Fruit fly (Drosophila melanogaster) whole organism, embryonic: Measurements from ENCODE around the gene CG32073.

ENCODE experiments used
- Asciz ChIP-seq: fragments of 200-800 bp; sonication (Bioruptor generic); optimal IDR thresholded peaks from 2 replicates; lab custom pipeline; 2017; ENCODE audit warnings: missing biosample characterization, mild to moderate bottlenecking, missing genetic modification characterization, missing genetic modification reagents
- BtbVII ChIP-seq: fragments of 200-800 bp; sonication (Bioruptor generic); optimal IDR thresholded peaks from 3 replicates; lab custom pipeline; 2017; ENCODE audit warnings: missing biosample characterization, mild to moderate bottlenecking, missing genetic modification characterization
- CG10209 ChIP-seq: fragments of 200-800 bp; sonication (Bioruptor generic); optimal IDR thresholded peaks from 3 replicates; lab custom pipeline; 2017; ENCODE audit warnings: missing biosample characterization, mild to moderate bottlenecking, missing genetic modification characterization, missing genetic modification reagents
- CG10543 ChIP-seq: fragments of 200-800 bp; sonication (Bioruptor generic); optimal IDR thresholded peaks from 3 replicates; lab custom pipeline; 2017; ENCODE audit warnings: missing biosample characterization, mild to moderate bottlenecking, missing genetic modification characterization, moderate library complexity
- CG12219 ChIP-seq: fragments of 200-800 bp; sonication (Bioruptor generic); optimal IDR thresholded peaks from 3 replicates; lab custom pipeline; 2018; ENCODE audit warnings: missing biosample characterization, mild to moderate bottlenecking, missing genetic modification characterization
- CG12744 ChIP-seq: fragments of 200-800 bp; sonication (Bioruptor generic); optimal IDR thresholded peaks from 2 replicates; lab custom pipeline; 2016; ENCODE audit warnings: missing biosample characterization, missing genetic modification characterization
- CG13287 ChIP-seq: fragments of 200-800 bp; sonication (Bioruptor generic); IDR thresholded peaks from 2 replicates; pipeline ENCODE4 v1.3.6; 2022; ENCODE audit warnings: missing biosample characterization, missing genetic modification characterization; ENCODE audit not compliant: partially characterized antibody
- CG13894 ChIP-seq: fragments of 200-800 bp; sonication (Bioruptor generic); optimal IDR thresholded peaks from 3 replicates; lab custom pipeline; 2018; ENCODE audit warnings: missing biosample characterization, mild to moderate bottlenecking, missing genetic modification characterization, moderate library complexity
- CG15601 ChIP-seq: fragments of 200-800 bp; sonication (Bioruptor generic); optimal IDR thresholded peaks from 3 replicates; lab custom pipeline; 2019; ENCODE audit warnings: missing biosample characterization, mild to moderate bottlenecking, missing genetic modification characterization, moderate library complexity
- CG17912 ChIP-seq: fragments of 200-800 bp; sonication (Bioruptor generic); optimal IDR thresholded peaks from 2 replicates; lab custom pipeline; 2018; ENCODE audit warnings: missing biosample characterization, mild to moderate bottlenecking, missing genetic modification characterization
- CG18262 ChIP-seq: fragments of 200-800 bp; optimal IDR thresholded peaks from 3 replicates; lab custom pipeline; 2019; ENCODE audit warnings: missing biosample characterization, mild to moderate bottlenecking, missing genetic modification characterization, moderate library complexity
- CG33557 ChIP-seq: fragments of 200-800 bp; sonication (Bioruptor generic); optimal IDR thresholded peaks from 2 replicates; lab custom pipeline; 2019; ENCODE audit warnings: missing biosample characterization, mild to moderate bottlenecking, missing genetic modification characterization, moderate library complexity
- CG6254 ChIP-seq: fragments of 200-800 bp; sonication (Bioruptor generic); optimal IDR thresholded peaks from 3 replicates; lab custom pipeline; 2017; ENCODE audit warnings: mild to moderate bottlenecking, missing biosample characterization, missing genetic modification reagents, missing genetic modification characterization
- CG6689 ChIP-seq: fragments of 200-800 bp; sonication (Bioruptor generic); IDR thresholded peaks from 2 replicates; pipeline ENCODE4 v1.3.6; 2022; ENCODE audit warnings: missing biosample characterization, missing genetic modification characterization
- CG6813 ChIP-seq: fragments of 200-800 bp; sonication (Bioruptor generic); optimal IDR thresholded peaks from 2 replicates; lab custom pipeline; 2017; ENCODE audit warnings: missing biosample characterization, missing genetic modification characterization, mild to moderate bottlenecking, moderate library complexity, missing genetic modification reagents
- CG7839 ChIP-seq: fragments of 200-800 bp; sonication (Bioruptor generic); optimal IDR thresholded peaks from 3 replicates; lab custom pipeline; 2018; ENCODE audit warnings: missing biosample characterization, mild to moderate bottlenecking, missing genetic modification characterization, moderate library complexity
- CG8290 ChIP-seq, 3 experiments: fragments of 200-800 bp; sonication (Bioruptor generic); optimal IDR thresholded peaks; 2 replicates each; lab custom pipeline; 2016 to 2019; ENCODE audit warnings: missing biosample characterization in 3 of 3, missing genetic modification characterization in 3 of 3, mild to moderate bottlenecking in 2 of 3, moderate library complexity in 1 of 3
- CG8388 ChIP-seq: fragments of 200-800 bp; sonication (Bioruptor generic); optimal IDR thresholded peaks from 2 replicates; lab custom pipeline; 2019; ENCODE audit warnings: missing biosample characterization, mild to moderate bottlenecking, missing genetic modification characterization, moderate library complexity
- CG8478 ChIP-seq: fragments of >200 bp; optimal IDR thresholded peaks from 2 replicates; lab custom pipeline; 2018
- CG9932 ChIP-seq: fragments of 200-800 bp; sonication (Bioruptor generic); IDR thresholded peaks from 2 replicates; pipeline ENCODE4 v1.3.6; 2022; ENCODE audit warnings: missing biosample characterization, missing genetic modification characterization
- Deaf1 ChIP-seq: fragments of 200-800 bp; optimal IDR thresholded peaks from 3 replicates; lab custom pipeline; 2019; ENCODE audit warnings: missing biosample characterization, mild to moderate bottlenecking, missing genetic modification characterization, moderate library complexity
- HHEX ChIP-seq: fragments of 200-800 bp; sonication (Bioruptor generic); optimal IDR thresholded peaks from 3 replicates; lab custom pipeline; 2017; ENCODE audit warnings: missing biosample characterization, mild to moderate bottlenecking, missing genetic modification characterization, missing genetic modification reagents
- HLH3B ChIP-seq: fragments of 200-800 bp; sonication (Bioruptor generic); IDR thresholded peaks from 2 replicates; pipeline ENCODE4 v1.3.6; 2022; ENCODE audit warnings: missing biosample characterization, missing genetic modification characterization
- Hmr ChIP-seq: fragments of 200-800 bp; sonication (Bioruptor generic); optimal IDR thresholded peaks from 3 replicates; lab custom pipeline; 2017; ENCODE audit warnings: mild to moderate bottlenecking, missing biosample characterization, missing genetic modification reagents, missing genetic modification characterization
- Mad ChIP-seq: fragments of 200-800 bp; sonication (Bioruptor generic); optimal IDR thresholded peaks from 2 replicates; lab custom pipeline; 2016; ENCODE audit warnings: missing biosample characterization, missing genetic modification characterization
- Spps ChIP-seq: fragments of 200-800 bp; sonication (Bioruptor generic); optimal IDR thresholded peaks from 2 replicates; lab custom pipeline; 2018; ENCODE audit warnings: missing biosample characterization, mild to moderate bottlenecking, missing genetic modification characterization
- Ssrp ChIP-seq: fragments of 200-800 bp; sonication (Bioruptor generic); optimal IDR thresholded peaks from 2 replicates; lab custom pipeline; 2018; ENCODE audit warnings: missing biosample characterization, mild to moderate bottlenecking, missing genetic modification characterization, moderate library complexity
- Taf1 ChIP-seq: fragments of 200-800 bp; sonication (Bioruptor generic); IDR thresholded peaks from 2 replicates; pipeline ENCODE4 v1.3.6; 2022; ENCODE audit warnings: missing biosample characterization, missing genetic modification characterization
- Usf ChIP-seq: fragments of 200-800 bp; sonication (Bioruptor generic); optimal IDR thresholded peaks from 2 replicates; lab custom pipeline; 2017; ENCODE audit warnings: missing genotype, missing biosample characterization, missing genetic modification characterization
- Vsx1 ChIP-seq: fragments of 200-800 bp; sonication (Bioruptor generic); optimal IDR thresholded peaks from 2 replicates; lab custom pipeline; 2017; ENCODE audit warnings: missing biosample characterization, mild to moderate bottlenecking, missing genetic modification characterization, missing genetic modification reagents
- YL-1 ChIP-seq: fragments of 200-800 bp; sonication (Bioruptor generic); optimal IDR thresholded peaks from 3 replicates; lab custom pipeline; 2017; ENCODE audit warnings: missing biosample characterization, mild to moderate bottlenecking, missing genetic modification characterization
- abd-A ChIP-seq: fragments of 200-800 bp; sonication (Bioruptor generic); optimal IDR thresholded peaks from 3 replicates; lab custom pipeline; 2019; ENCODE audit warnings: missing biosample characterization, mild to moderate bottlenecking, missing genetic modification characterization, moderate library complexity
- caup ChIP-seq: fragments of 200-800 bp; sonication (Bioruptor generic); optimal IDR thresholded peaks from 3 replicates; lab custom pipeline; 2017; ENCODE audit warnings: missing biosample characterization, mild to moderate bottlenecking, missing genetic modification characterization, moderate library complexity; ENCODE audit not compliant: severe bottlenecking
- disco-r ChIP-seq: fragments of 200-800 bp; sonication (Bioruptor generic); optimal IDR thresholded peaks from 2 replicates; lab custom pipeline; 2016; ENCODE audit warnings: missing biosample characterization, missing genetic modification characterization
- exex ChIP-seq: fragments of 200-800 bp; sonication (Bioruptor generic); optimal IDR thresholded peaks from 4 replicates; lab custom pipeline; 2018; ENCODE audit warnings: missing biosample characterization, mild to moderate bottlenecking, missing genetic modification characterization, moderate library complexity
- insv ChIP-seq, 2 experiments: fragments of 200-800 bp; sonication (Bioruptor generic); optimal IDR thresholded peaks; 3 replicates each; lab custom pipeline; 2016 to 2018; ENCODE audit warnings: missing biosample characterization in 2 of 2, missing genetic modification characterization in 2 of 2
- jumu ChIP-seq: fragments of 200-800 bp; sonication (Bioruptor generic); optimal IDR thresholded peaks from 3 replicates; lab custom pipeline; 2016; ENCODE audit warnings: missing biosample characterization, missing genetic modification characterization
- klu ChIP-seq: fragments of 200-800 bp; sonication (Bioruptor generic); IDR thresholded peaks from 2 replicates; pipeline ENCODE4 v1.3.6; 2022; ENCODE audit warnings: missing biosample characterization, missing genetic modification characterization
- lab ChIP-seq: fragments of 200-800 bp; sonication (Bioruptor generic); optimal IDR thresholded peaks from 3 replicates; lab custom pipeline; 2017; ENCODE audit warnings: missing biosample characterization, missing genetic modification characterization, mild to moderate bottlenecking, moderate library complexity, missing genetic modification reagents
- nerfin-1 ChIP-seq: fragments of 200-800 bp; sonication (Bioruptor generic); optimal IDR thresholded peaks from 3 replicates; lab custom pipeline; 2019; ENCODE audit warnings: missing biosample characterization, mild to moderate bottlenecking, missing genetic modification characterization, moderate library complexity
- org-1 ChIP-seq: fragments of 200-800 bp; sonication (Bioruptor generic); optimal IDR thresholded peaks from 2 replicates; lab custom pipeline; 2017; ENCODE audit warnings: missing biosample characterization, missing genetic modification characterization
- pum ChIP-seq: fragments of 200-800 bp; sonication (Bioruptor generic); optimal IDR thresholded peaks from 2 replicates; lab custom pipeline; 2016; ENCODE audit warnings: missing biosample characterization, missing genetic modification characterization
- salm ChIP-seq: fragments of 200-800 bp; sonication (Bioruptor generic); optimal IDR thresholded peaks from 2 replicates; lab custom pipeline; 2018; ENCODE audit warnings: missing biosample characterization, mild to moderate bottlenecking, missing genetic modification characterization
- slbo ChIP-seq: fragments of 200-800 bp; sonication (Bioruptor generic); IDR thresholded peaks from 2 replicates; pipeline ENCODE4 v1.3.6; 2022; ENCODE audit warnings: missing biosample characterization, missing genetic modification characterization
- sob ChIP-seq: fragments of 200-800 bp; sonication (Bioruptor generic); IDR thresholded peaks from 2 replicates; pipeline ENCODE4 v1.3.6; 2022; ENCODE audit warnings: missing biosample characterization, missing genetic modification characterization
- unpg ChIP-seq: fragments of 200-800 bp; sonication (Bioruptor generic); optimal IDR thresholded peaks from 3 replicates; lab custom pipeline; 2018; ENCODE audit warnings: missing biosample characterization, mild to moderate bottlenecking, missing genetic modification characterization, moderate library complexity
- vnd ChIP-seq: fragments of 200-800 bp; sonication (Bioruptor generic); IDR thresholded peaks from 3 replicates; pipeline ENCODE4 v1.3.6; 2022; ENCODE audit warnings: missing biosample characterization, missing genetic modification characterization; ENCODE audit not compliant: partially characterized antibody
- z ChIP-seq: fragments of 200-800 bp; sonication (Bioruptor generic); IDR thresholded peaks from 3 replicates; pipeline ENCODE4 v1.3.6; 2022; ENCODE audit warnings: missing biosample characterization, missing genetic modification characterization
- zfh1 ChIP-seq: fragments of 200-800 bp; sonication (Bioruptor generic); IDR thresholded peaks from 3 replicates; pipeline ENCODE4 v1.3.6; 2022; ENCODE audit warnings: missing biosample characterization, missing genetic modification characterization

CG32073 gene

DNA sequence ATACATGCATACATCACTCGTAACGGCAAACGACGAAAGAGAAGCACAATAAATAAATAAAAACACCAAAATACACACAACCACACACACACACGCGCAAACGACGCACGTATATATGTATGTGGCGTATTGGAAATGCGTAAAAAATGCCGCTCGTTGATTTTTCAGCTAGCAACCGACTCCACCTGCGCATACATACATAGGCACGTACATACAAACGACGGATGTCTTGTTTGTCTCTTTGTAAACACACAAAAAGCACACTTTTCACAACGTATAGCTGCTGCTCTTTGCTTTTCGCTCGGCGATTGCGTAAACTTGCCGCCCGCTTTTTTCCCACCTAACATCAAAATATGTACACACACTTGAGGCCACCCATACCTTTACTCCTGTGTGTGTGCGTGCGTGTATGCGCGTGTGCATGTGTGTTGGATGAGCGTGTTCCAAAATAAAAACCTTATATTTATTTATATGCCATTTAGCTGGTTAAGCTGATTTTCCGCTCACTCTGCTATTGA lies 12.6 kb upstream of the CG32073 start (continued):
- TF ChIP-seq abd-A (tag; lab: Kevin White, UChicago) (peak; percentile 96), CG33557 (no peak), unpg (GFP tag; lab: Kevin White, UChicago) (peak; percentile 5), CG12744 (GFP tag; lab: Kevin White, UChicago) (no peak), CG17912 (GFP tag; lab: Kevin White, UChicago) (peak; percentile 5), vnd (GFP tag; lab: Robert Waterston, UW) (no peak), Hmr (GFP tag; lab: Kevin White, UChicago) (peak; percentile 74), slbo (GFP tag; lab: Robert Waterston, UW) (peak; percentile 40), nerfin-1 (tag; lab: Kevin White, UChicago) (peak; percentile 83), exex (tag; lab: Kevin White, UChicago) (no peak), CG13287 (GFP tag; lab: Robert Waterston, UW) (no peak), jumu (GFP tag; lab: Kevin White, UChicago) (peak; percentile 14), CG12219 (GFP tag; lab: Kevin White, UChicago) (peak; percentile 13), Asciz (GFP tag; lab: Kevin White, UChicago) (peak; percentile 20), org-1 (GFP tag; lab: Kevin White, UChicago) (peak; percentile 66), CG9932 (GFP tag; lab: Robert Waterston, UW) (0 out of 2 replicates have a peak, but pooled peaks have one; percentile 6), HHEX (peak; percentile 39), sob (GFP tag; lab: Robert Waterston, UW) (peak; percentile 48), salm (tag; lab: Kevin White, UChicago) (no peak), BtbVII (GFP tag; lab: Kevin White, UChicago) (peak; percentile 63), CG6254 (GFP tag; lab: Kevin White, UChicago) (peak; percentile 16), klu (GFP tag; lab: Robert Waterston, UW) (no peak), CG10209 (GFP tag; lab: Kevin White, UChicago) (peak; percentile 30), zfh1 (GFP tag; lab: Robert Waterston, UW) (0 out of 3 replicates have a peak, but pooled peaks have one; percentile 18), CG7839 (tag; lab: Kevin White, UChicago) (no peak), CG8290 (GFP tag; optimal IDR thresholded peaks at IDR 0.05; lab: Kevin White, UChicago) (no peak), CG8290 (tag; optimal IDR thresholded peaks at IDR 0.05; lab: Kevin White, UChicago) (peak in 1 of 2 experiments; percentile 78), CG6813 (peak; percentile 71), Ssrp (tag; lab: Kevin White, UChicago) (no peak), Taf1 (GFP tag; lab: Robert Waterston, UW) (no peak), CG6689 (GFP tag; lab: Robert Waterston, UW) (no peak), z (GFP tag; lab: Robert Waterston, UW) (peak; percentile 40; the same call in 1 of the 3 replicates), Deaf1 (tag; lab: Kevin White, UChicago) (peak; percentile 58), CG8478 (peak; percentile 88), HLH3B (no peak), pum (no peak), CG8388 (GFP tag; lab: Kevin White, UChicago) (no peak), Vsx1 (GFP tag; lab: Kevin White, UChicago) (peak; percentile 57), CG18262 (tag; lab: Kevin White, UChicago) (no peak), CG13894 (tag; lab: Kevin White, UChicago) (peak; percentile 84), CG15601 (tag; lab: Kevin White, UChicago) (peak; percentile 65), YL-1 (GFP tag; lab: Kevin White, UChicago) (peak; percentile 14), disco-r (GFP tag; lab: Kevin White, UChicago) (no peak), lab (GFP tag; lab: Kevin White, UChicago) (peak; percentile 83), caup (GFP tag; lab: Kevin White, UChicago) (peak; percentile 70), Mad (peak; percentile 11), Spps (no peak), insv (GFP tag; optimal IDR thresholded peaks at IDR 0.05; lab: Kevin White, UChicago) (peak in 1 of 2 experiments; percentile 62), CG10543 (GFP tag; lab: Kevin White, UChicago) (peak; percentile 94), Usf (GFP tag; lab: Kevin White, UChicago) (no peak)
